Worm (Caenorhabditis elegans): ENCODE measurements around the gene pole-2.

ce11 chrIV:8725345-8725744 lies 38.9 kb upstream of the pole-2 start, which contains the start of gene pgm-3:
- TF ChIP-seq lin-39 (tag; optimal IDR thresholded peaks at IDR 0.05) = no peak
- no peak for TF ChIP-seq F13H6.1 (tag; optimal IDR thresholded peaks at IDR 0.05)
- TF ChIP-seq nhr-11 (tag; optimal IDR thresholded peaks at IDR 0.05) = no peak
